Worm (Caenorhabditis elegans) whole organism, L1 larva: ENCODE measurements around the gene sod-4.

Experiments used
- dpl-1 ChIP-seq, 3 experiments: fragments of 150-350 bp in 2 of 3; sonication (generic microtip) in 1 of 3; optimal IDR thresholded peaks; 2 replicates each; lab custom pipeline; 2014 to 2017; ENCODE audit warnings: missing biosample characterization in 3 of 3, missing genetic modification characterization in 3 of 3, missing genetic modification reagents in 3 of 3
- jun-1 ChIP-seq: fragments of 150-350 bp; optimal IDR thresholded peaks from 2 replicates; lab custom pipeline; 2014; ENCODE audit warnings: missing biosample characterization, missing genetic modification reagents, missing genetic modification characterization
- mdl-1 ChIP-seq, 2 experiments: fragments of 150-350 bp; optimal IDR thresholded peaks; 2 replicates each; lab custom pipeline; 2014 to 2017; ENCODE audit warnings: missing biosample characterization in 2 of 2, missing genetic modification characterization in 2 of 2, inconsistent platforms in 1 of 2
- unc-62 ChIP-seq: fragments of 150-350 bp; optimal IDR thresholded peaks from 2 replicates; lab custom pipeline; 2014; ENCODE audit warnings: missing biosample characterization, missing genetic modification reagents, missing genetic modification characterization

DNA sequence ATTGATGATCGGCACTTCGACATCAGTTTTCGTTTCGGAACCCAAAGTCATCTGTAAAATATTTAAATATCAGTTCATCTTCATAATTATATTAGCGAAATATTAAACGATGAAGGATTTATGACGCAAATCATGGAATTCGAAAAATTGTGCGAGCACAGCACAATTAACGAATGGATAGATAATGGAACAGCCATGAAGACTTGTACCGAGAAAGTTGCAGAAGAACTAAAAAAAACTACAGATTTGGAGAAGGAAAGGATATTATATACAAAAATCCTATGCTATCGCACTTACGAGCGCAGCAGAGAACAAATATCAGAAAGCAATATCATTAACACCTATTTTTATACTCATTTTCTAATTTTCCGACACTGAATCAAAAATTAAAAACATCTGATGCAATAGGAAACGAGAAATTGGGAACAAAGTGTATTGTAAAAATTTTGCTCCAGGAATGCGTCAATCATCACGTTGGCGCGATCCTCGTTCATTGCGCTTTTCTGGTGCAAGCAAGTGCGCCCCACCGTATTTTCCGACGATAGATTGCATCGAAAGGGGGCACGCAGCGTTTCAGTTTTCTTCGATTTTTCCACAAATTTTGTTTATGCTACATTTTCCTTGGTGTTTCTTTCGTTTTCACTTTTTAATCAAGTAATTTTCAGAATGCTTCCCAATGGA, 21.4 kb upstream of the sod-4 start, which contains the start of the genes clu-1 and prp-40:
- TF ChIP-seq jun-1 (tag; lab: Kevin White, UChicago) = peak; percentile 81
- peak in 1 of 2 experiments; percentile 83 for TF ChIP-seq mdl-1 (tag; optimal IDR thresholded peaks at IDR 0.05; lab: Kevin White, UChicago)
- TF ChIP-seq unc-62 (GFP tag; lab: Kevin White, UChicago) = no peak
- peak; percentile 83 to 87 (median 86) for TF ChIP-seq dpl-1 (GFP tag; optimal IDR thresholded peaks at IDR 0.05; lab: Kevin White, UChicago)
